Worm (Caenorhabditis elegans) whole organism, L3 larva: ENCODE data around the gene catp-2.

Source experiments
- R02D3.7 ChIP-seq: fragments of 150-350 bp; optimal IDR thresholded peaks from 2 replicates; lab custom pipeline; 2014; ENCODE audit warnings: missing biosample characterization, missing genetic modification characterization
- ama-1 ChIP-seq: fragments of 150-350 bp; optimal IDR thresholded peaks from 2 replicates; lab custom pipeline; 2018
- ceh-16 ChIP-seq: sonication (generic microtip); optimal IDR thresholded peaks from 2 replicates; lab custom pipeline; 2017; ENCODE audit warnings: missing biosample characterization, missing genetic modification characterization
- ceh-82 ChIP-seq: fragments of 150-350 bp; optimal IDR thresholded peaks from 2 replicates; lab custom pipeline; 2014; ENCODE audit warnings: missing biosample characterization, missing genetic modification characterization
- elt-1 ChIP-seq: fragments of 150-350 bp; optimal IDR thresholded peaks from 2 replicates; lab custom pipeline; 2014; ENCODE audit warnings: missing biosample characterization, missing genetic modification characterization
- elt-2 ChIP-seq: sonication (generic microtip); optimal IDR thresholded peaks from 2 replicates; lab custom pipeline; 2016; ENCODE audit warnings: missing genetic modification reagents, mild to moderate bottlenecking, missing genetic modification characterization, missing compliant biosample characterization
- elt-3 ChIP-seq, 3 experiments: fragments of 150-350 bp in 1 of 3; sonication (generic microtip) in 2 of 3; optimal IDR thresholded peaks; 2 replicates in 2 of 3; 4 replicates in 1 of 3; lab custom pipeline; 2014 to 2017; ENCODE audit warnings: missing biosample characterization in 3 of 3, missing genetic modification characterization in 3 of 3
- eor-1 ChIP-seq, 2 experiments: fragments of 150-350 bp; optimal IDR thresholded peaks; 2 replicates each; lab custom pipeline; 2014 to 2018; ENCODE audit warnings: missing biosample characterization in 2 of 2, missing genetic modification characterization in 2 of 2
- fos-1 ChIP-seq: fragments of 150-350 bp; optimal IDR thresholded peaks from 2 replicates; lab custom pipeline; 2014; ENCODE audit warnings: missing biosample characterization, missing genetic modification characterization
- jun-1 ChIP-seq: fragments of 150-350 bp; optimal IDR thresholded peaks from 2 replicates; lab custom pipeline; 2014; ENCODE audit warnings: missing biosample characterization, missing genetic modification reagents, missing genetic modification characterization
- lin-15B ChIP-seq: fragments of 150-350 bp; optimal IDR thresholded peaks from 2 replicates; lab custom pipeline; 2014; ENCODE audit warnings: missing biosample characterization, missing genetic modification characterization
- nfya-1 ChIP-seq: sonication (generic microtip); optimal IDR thresholded peaks from 2 replicates; lab custom pipeline; 2017; ENCODE audit warnings: missing genetic modification characterization, mild to moderate bottlenecking, missing compliant biosample characterization, antibody characterized with exemption, moderate library complexity; ENCODE audit not compliant: insufficient read depth
- nhr-11 ChIP-seq: fragments of 150-350 bp; optimal IDR thresholded peaks from 2 replicates; lab custom pipeline; 2014; ENCODE audit warnings: missing biosample characterization, missing genetic modification characterization
- nhr-23 ChIP-seq: fragments of 150-350 bp; optimal IDR thresholded peaks from 2 replicates; lab custom pipeline; 2014; ENCODE audit warnings: missing biosample characterization, missing genetic modification reagents, missing genetic modification characterization
- nhr-237 ChIP-seq: fragments of 150-350 bp; optimal IDR thresholded peaks from 2 replicates; lab custom pipeline; 2014; ENCODE audit warnings: missing biosample characterization, missing genetic modification characterization
- nhr-25 ChIP-seq: sonication (generic microtip); optimal IDR thresholded peaks from 2 replicates; lab custom pipeline; 2017; ENCODE audit warnings: missing biosample characterization, missing genetic modification characterization
- nhr-28 ChIP-seq: fragments of 150-350 bp; optimal IDR thresholded peaks from 2 replicates; lab custom pipeline; 2014; ENCODE audit warnings: missing biosample characterization, missing genetic modification characterization
- nhr-43 ChIP-seq: sonication (generic microtip); optimal IDR thresholded peaks from 2 replicates; lab custom pipeline; 2016; ENCODE audit warnings: mild to moderate bottlenecking, missing genetic modification characterization, missing compliant biosample characterization; ENCODE audit not compliant: poor library complexity, severe bottlenecking
- nhr-67 ChIP-seq: fragments of 150-350 bp; optimal IDR thresholded peaks from 2 replicates; lab custom pipeline; 2014; ENCODE audit warnings: missing biosample characterization, missing genetic modification characterization
- nhr-76 ChIP-seq: fragments of 150-350 bp; sonication (generic microtip); optimal IDR thresholded peaks from 5 replicates; lab custom pipeline; 2014; ENCODE audit warnings: missing biosample characterization, missing genetic modification characterization
- nhr-77 ChIP-seq: fragments of 150-350 bp; optimal IDR thresholded peaks from 2 replicates; lab custom pipeline; 2014; ENCODE audit warnings: missing biosample characterization, missing genetic modification characterization
- pqm-1 ChIP-seq: fragments of 150-350 bp; optimal IDR thresholded peaks from 2 replicates; lab custom pipeline; 2017; ENCODE audit warnings: missing biosample characterization, missing genetic modification characterization, inconsistent platforms
- tbx-2 ChIP-seq: sonication (generic microtip); optimal IDR thresholded peaks from 2 replicates; lab custom pipeline; 2016; ENCODE audit warnings: mild to moderate bottlenecking, missing genetic modification characterization, missing compliant biosample characterization
- unc-62 ChIP-seq: fragments of 150-350 bp; sonication (generic microtip); optimal IDR thresholded peaks from 4 replicates; lab custom pipeline; 2014; ENCODE audit warnings: missing biosample characterization, missing genetic modification reagents, missing genetic modification characterization
- zag-1 ChIP-seq: fragments of 150-350 bp; optimal IDR thresholded peaks from 2 replicates; lab custom pipeline; 2014; ENCODE audit warnings: missing biosample characterization, missing genetic modification characterization
- ztf-11 ChIP-seq: fragments of 150-350 bp; optimal IDR thresholded peaks from 2 replicates; lab custom pipeline; 2014; ENCODE audit warnings: missing biosample characterization, missing genetic modification characterization
- ztf-4 ChIP-seq: fragments of 150-350 bp; optimal IDR thresholded peaks from 2 replicates; lab custom pipeline; 2014; ENCODE audit warnings: missing biosample characterization, missing genetic modification characterization

Gene catp-2

DNA sequence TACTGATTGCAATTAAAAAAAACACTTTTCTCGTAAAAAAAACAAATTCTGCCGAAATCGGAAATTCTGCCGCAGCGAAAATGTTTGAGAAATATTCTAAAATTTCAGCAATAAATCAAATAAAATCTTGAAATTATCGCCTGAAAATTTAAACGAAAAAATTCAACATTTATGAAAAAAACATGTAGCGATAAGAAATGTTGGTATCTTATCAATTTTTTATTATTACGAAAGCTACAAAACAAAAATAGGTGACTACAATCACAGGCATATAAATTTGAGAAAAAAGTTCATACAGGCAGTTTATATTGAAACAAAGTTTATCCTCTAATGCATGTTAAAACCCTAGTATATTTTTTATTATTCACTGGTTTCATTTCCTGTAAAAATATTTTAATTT lies 28.6 kb upstream of the catp-2 start, which contains the start of gene ugt-14:
Gene ugt-14 (plus strand): TSS at position 301 of the 400 bp plus-strand sequence.
- TF ChIP-seq elt-1 (tag; lab: Kevin White, UChicago) (no peak), lin-15B (tag; lab: Kevin White, UChicago) (no peak), elt-3 (tag; optimal IDR thresholded peaks at IDR 0.05; lab: Kevin White, UChicago) (no peak), elt-2 (tag; lab: Kevin White, UChicago) (no peak), ceh-82 (tag; lab: Kevin White, UChicago) (no peak), nhr-11 (tag; lab: Kevin White, UChicago) (no peak), ceh-16 (tag; lab: Kevin White, UChicago) (no peak), zag-1 (tag; lab: Kevin White, UChicago) (no peak), jun-1 (tag; lab: Kevin White, UChicago) (no peak), ztf-11 (tag; lab: Kevin White, UChicago) (no peak), nhr-23 (tag; lab: Kevin White, UChicago) (no peak), R02D3.7 (tag; lab: Kevin White, UChicago) (no peak), nhr-67 (tag; lab: Kevin White, UChicago) (no peak), tbx-2 (no peak)

- TF ChIP-seq fos-1 (no peak), ama-1 (lab: Kevin White, UChicago) (no peak), elt-1 (tag; lab: Kevin White, UChicago) (peak; percentile 9), nhr-43 (tag; lab: Kevin White, UChicago) (peak; percentile 49), nhr-11 (tag; lab: Kevin White, UChicago) (no peak), elt-3 (tag; optimal IDR thresholded peaks at IDR 0.05; lab: Kevin White, UChicago) (peak in 1 of 3 experiments; percentile 43), eor-1 (tag; optimal IDR thresholded peaks at IDR 0.05; lab: Kevin White, UChicago) (no peak), ztf-4 (no peak), nhr-23 (tag; lab: Kevin White, UChicago) (peak; percentile 54), nhr-25 (tag; lab: Kevin White, UChicago) (peak; percentile 58), nfya-1 (tag; lab: Kevin White, UChicago) (no peak)
These were observed 25.9 kb upstream of the catp-2 start, which contains the start of gene ugt-13 for ce11 chrV:4908591-4908990. TSS of gene ugt-13 (plus strand) at chrV:4908884.

ce11 chrV:4912313-4912712 lies 22.2 kb upstream of the catp-2 start, which contains the start of gene H23N18.5:
TSS of gene H23N18.5 (minus strand) at chrV:4912381.
- TF ChIP-seq nhr-43 (tag; lab: Kevin White, UChicago) = peak; percentile 77
- no peak for TF ChIP-seq zag-1 (tag; lab: Kevin White, UChicago)
- no peak for TF ChIP-seq elt-2 (tag; lab: Kevin White, UChicago)
- peak; percentile 62 for TF ChIP-seq elt-1 (tag; lab: Kevin White, UChicago)
- peak; percentile 30 for TF ChIP-seq nhr-23 (tag; lab: Kevin White, UChicago)
- no peak for TF ChIP-seq nhr-28 (tag; lab: Kevin White, UChicago)

ce11 chrV:4913853-4914252 lies 20.7 kb upstream of the catp-2 start:
- TF ChIP-seq R02D3.7 (tag; lab: Kevin White, UChicago) = no peak

ce11 chrV:4914879-4915278 lies 19.6 kb upstream of the catp-2 start, which contains the start of gene H23N18.6:
TSS of gene H23N18.6 (minus strand) at chrV:4915079.
- TF ChIP-seq elt-2 (tag; lab: Kevin White, UChicago) (peak; percentile 72), nhr-11 (tag; lab: Kevin White, UChicago) (no peak), pqm-1 (tag; lab: Kevin White, UChicago) (peak; percentile 26)

- TF ChIP-seq nhr-76 (tag; lab: Kevin White, UChicago) (no peak), elt-1 (tag; lab: Kevin White, UChicago) (no peak), unc-62 (GFP tag; lab: Kevin White, UChicago) (no peak), nhr-237 (tag; lab: Kevin White, UChicago) (no peak), nhr-28 (tag; lab: Kevin White, UChicago) (no peak), nhr-77 (no peak), jun-1 (tag; lab: Kevin White, UChicago) (no peak), ztf-11 (tag; lab: Kevin White, UChicago) (no peak), pqm-1 (tag; lab: Kevin White, UChicago) (no peak)
These were observed 16.3 kb upstream of the catp-2 start, which contains the start of gene C02E7.7 for ce11 chrV:4918091-4918624. TSS of gene C02E7.7 (minus strand) at chrV:4918574.
